Worm (Caenorhabditis elegans) whole organism, L4 larva: ENCODE data around the gene C45B11.6.

Experiments used
- ZK337.2 ChIP-seq: fragments of 200-800 bp; sonication (Bioruptor generic); IDR thresholded peaks from 2 replicates; pipeline ENCODE4 v1.3.6; 2022; ENCODE audit warnings: missing genetic modification reagents, missing genetic modification characterization, missing compliant biosample characterization
- ceh-82 ChIP-seq: sonication (generic microtip); optimal IDR thresholded peaks from 2 replicates; lab custom pipeline; 2017; ENCODE audit warnings: missing biosample characterization, missing genetic modification characterization
- dmd-8 ChIP-seq: fragments of 200-800 bp; sonication (Bioruptor generic); IDR thresholded peaks from 2 replicates; pipeline ENCODE4 v1.3.6; 2022; ENCODE audit warnings: missing genetic modification characterization, missing compliant biosample characterization
- saeg-2 ChIP-seq: fragments of 200-800 bp; sonication (Bioruptor generic); IDR thresholded peaks from 2 replicates; pipeline ENCODE4 v1.3.6; 2022; ENCODE audit warnings: missing genetic modification reagents, missing genetic modification characterization, missing compliant biosample characterization

ce11 chrV:11078104-11078724 is 34.3 kb downstream of the C45B11.6 start, which contains the start of gene act-2:
- TF ChIP-seq saeg-2 (no peak), ceh-82 (no peak), dmd-8 (GFP tag; lab: Robert Waterston, UW) (no peak), ZK337.2 (GFP tag; lab: Robert Waterston, UW) (no peak)
